Fruit fly (Drosophila melanogaster) whole organism, wandering third instar larva: ENCODE results near the gene htk.

Source experiments
- GATAd ChIP-seq: sonication (Bioruptor generic); optimal IDR thresholded peaks from 2 replicates; lab custom pipeline; 2016; ENCODE audit warnings: missing biosample characterization, missing genetic modification characterization
- Jra ChIP-seq: sonication (Bioruptor generic); optimal IDR thresholded peaks from 2 replicates; lab custom pipeline; 2016; ENCODE audit warnings: missing biosample characterization, missing genetic modification characterization
- usp ChIP-seq: fragments of >200 bp; optimal IDR thresholded peaks from 2 replicates; lab custom pipeline; 2017; ENCODE audit warnings: missing biosample characterization, missing genetic modification characterization

- TF ChIP-seq usp (GFP tag; lab: Kevin White, UChicago) (no peak), Jra (no peak), GATAd (GFP tag; lab: Kevin White, UChicago) (no peak)
Observed at dm6 chrX:18860074-18860473, 16.6 kb downstream of the htk start, which contains the start of gene CG32544.
